Fruit fly (Drosophila melanogaster) whole organism, embryonic: ENCODE data around the gene CG11456.

Experiments
- Ada2b ChIP-seq: fragments of 200-800 bp; sonication (Bioruptor generic); IDR thresholded peaks from 2 replicates; pipeline ENCODE4 v1.3.6; 2022; ENCODE audit warnings: missing biosample characterization, missing genetic modification characterization
- CG10147 ChIP-seq: fragments of 200-800 bp; sonication (Bioruptor generic); optimal IDR thresholded peaks from 2 replicates; lab custom pipeline; 2019; ENCODE audit warnings: missing biosample characterization, mild to moderate bottlenecking, missing genetic modification characterization, moderate library complexity
- CG10366 ChIP-seq: fragments of 200-800 bp; sonication (Bioruptor generic); IDR thresholded peaks from 2 replicates; pipeline ENCODE4 v1.3.6; 2022; ENCODE audit warnings: missing biosample characterization, missing genetic modification characterization
- CG10979 ChIP-seq: fragments of 200-800 bp; sonication (Bioruptor generic); optimal IDR thresholded peaks from 2 replicates; lab custom pipeline; 2018; ENCODE audit warnings: missing biosample characterization, mild to moderate bottlenecking, missing genetic modification characterization, moderate library complexity
- CG11085 ChIP-seq: fragments of 200-800 bp; sonication (Bioruptor generic); IDR thresholded peaks from 2 replicates; pipeline ENCODE4 v1.3.6; 2022; ENCODE audit warnings: missing biosample characterization, missing genetic modification characterization
- CG15514 ChIP-seq: fragments of 200-800 bp; sonication (Bioruptor generic); optimal IDR thresholded peaks from 3 replicates; lab custom pipeline; 2017; ENCODE audit warnings: missing biosample characterization, missing genetic modification characterization, mild to moderate bottlenecking, moderate library complexity, missing genetic modification reagents
- CG17568 ChIP-seq: fragments of 200-800 bp; sonication (Bioruptor generic); optimal IDR thresholded peaks from 2 replicates; lab custom pipeline; 2018; ENCODE audit warnings: missing biosample characterization, mild to moderate bottlenecking, missing genetic modification characterization, moderate library complexity
- CG18262 ChIP-seq: fragments of 200-800 bp; optimal IDR thresholded peaks from 3 replicates; lab custom pipeline; 2019; ENCODE audit warnings: missing biosample characterization, mild to moderate bottlenecking, missing genetic modification characterization, moderate library complexity
- CG18476 ChIP-seq: fragments of 200-800 bp; sonication (Bioruptor generic); optimal IDR thresholded peaks from 2 replicates; lab custom pipeline; 2016; ENCODE audit warnings: missing biosample characterization, mild to moderate bottlenecking, missing genetic modification characterization
- CG18599 ChIP-seq: fragments of 200-800 bp; sonication (Bioruptor generic); optimal IDR thresholded peaks from 3 replicates; lab custom pipeline; 2017; ENCODE audit warnings: missing biosample characterization, missing genetic modification characterization, mild to moderate bottlenecking, moderate library complexity, missing genetic modification reagents
- CG2120 ChIP-seq: fragments of 200-800 bp; sonication (Bioruptor generic); optimal IDR thresholded peaks from 3 replicates; lab custom pipeline; 2016; ENCODE audit warnings: missing biosample characterization, missing genetic modification characterization
- CG2199 ChIP-seq: fragments of 200-800 bp; sonication (Bioruptor generic); IDR thresholded peaks from 3 replicates; pipeline ENCODE4 v1.3.6; 2022; ENCODE audit warnings: missing biosample characterization, missing genetic modification characterization
- CG31224 ChIP-seq: fragments of 200-800 bp; sonication (Bioruptor generic); IDR thresholded peaks from 2 replicates; pipeline ENCODE4 v1.3.6; 2022; ENCODE audit warnings: missing biosample characterization, missing genetic modification characterization
- CG32532 ChIP-seq: fragments of 200-800 bp; sonication (Bioruptor generic); IDR thresholded peaks from 2 replicates; pipeline ENCODE4 v1.3.6; 2022; ENCODE audit warnings: missing biosample characterization, missing genetic modification characterization
- CG6683 ChIP-seq: fragments of 200-800 bp; sonication (Bioruptor generic); optimal IDR thresholded peaks from 2 replicates; lab custom pipeline; 2017; ENCODE audit warnings: missing biosample characterization, mild to moderate bottlenecking, missing genetic modification characterization, missing genetic modification reagents
- CG6689 ChIP-seq: fragments of 200-800 bp; sonication (Bioruptor generic); IDR thresholded peaks from 2 replicates; pipeline ENCODE4 v1.3.6; 2022; ENCODE audit warnings: missing biosample characterization, missing genetic modification characterization
- CG7745 ChIP-seq: fragments of 200-800 bp; sonication (Bioruptor generic); optimal IDR thresholded peaks from 2 replicates; lab custom pipeline; 2018; ENCODE audit warnings: missing biosample characterization, mild to moderate bottlenecking, missing genetic modification characterization, moderate library complexity
- D ChIP-seq, 2 experiments: fragments of 200-800 bp in 1 of 2; fragments of >200 bp in 1 of 2; sonication (Bioruptor generic) in 1 of 2; optimal IDR thresholded peaks; 2 replicates in 1 of 2; 3 replicates in 1 of 2; lab custom pipeline; 2017; ENCODE audit warnings: mild to moderate bottlenecking in 1 of 2, missing biosample characterization in 1 of 2, missing genetic modification characterization in 1 of 2, missing genetic modification reagents in 1 of 2
- Dek ChIP-seq: fragments of 200-800 bp; sonication (Bioruptor generic); optimal IDR thresholded peaks from 3 replicates; lab custom pipeline; 2019; ENCODE audit warnings: missing biosample characterization, mild to moderate bottlenecking, missing genetic modification characterization, moderate library complexity
- Dll ChIP-seq: fragments of 200-800 bp; sonication (Bioruptor generic); IDR thresholded peaks from 4 replicates; pipeline ENCODE4 v1.3.6; 2022; ENCODE audit warnings: missing biosample characterization, missing genetic modification characterization; ENCODE audit not compliant: partially characterized antibody
- Drgx ChIP-seq: fragments of 200-800 bp; sonication (Bioruptor generic); IDR thresholded peaks from 2 replicates; pipeline ENCODE4 v1.3.6; 2022; ENCODE audit warnings: missing biosample characterization, missing genetic modification characterization
- Fer2 ChIP-seq: fragments of 200-800 bp; sonication (Bioruptor generic); optimal IDR thresholded peaks from 2 replicates; lab custom pipeline; 2018; ENCODE audit warnings: missing biosample characterization, mild to moderate bottlenecking, missing genetic modification characterization, moderate library complexity
- GATAe ChIP-seq: fragments of 200-800 bp; sonication (Bioruptor generic); conservative IDR thresholded peaks from 2 replicates; pipeline ENCODE4 v1.3.6; 2022; ENCODE audit warnings: missing biosample characterization, missing genetic modification characterization
- Hmr ChIP-seq: fragments of 200-800 bp; sonication (Bioruptor generic); optimal IDR thresholded peaks from 3 replicates; lab custom pipeline; 2017; ENCODE audit warnings: mild to moderate bottlenecking, missing biosample characterization, missing genetic modification reagents, missing genetic modification characterization
- Meics ChIP-seq: fragments of 200-800 bp; sonication (Bioruptor generic); optimal IDR thresholded peaks from 2 replicates; lab custom pipeline; 2017; ENCODE audit warnings: missing biosample characterization, mild to moderate bottlenecking, missing genetic modification characterization
- NfI ChIP-seq: fragments of 200-800 bp; sonication (Bioruptor generic); optimal IDR thresholded peaks from 3 replicates; lab custom pipeline; 2018; ENCODE audit warnings: missing biosample characterization, mild to moderate bottlenecking, missing genetic modification characterization, moderate library complexity
- Ptx1 ChIP-seq: fragments of 200-800 bp; sonication (Bioruptor generic); IDR thresholded peaks from 2 replicates; pipeline ENCODE4 v1.3.6; 2022; ENCODE audit warnings: missing biosample characterization, missing genetic modification characterization
- Stat92E ChIP-seq, 3 experiments: fragments of >200 bp in 2 of 3; fragments of 200-800 bp in 1 of 3; sonication (Bioruptor generic) in 1 of 3; optimal IDR thresholded peaks; 2 replicates each; lab custom pipeline; 2017 to 2019; ENCODE audit warnings: missing biosample characterization in 3 of 3, missing genetic modification characterization in 3 of 3, mild to moderate bottlenecking in 1 of 3, moderate library complexity in 1 of 3
- Vsx1 ChIP-seq: fragments of 200-800 bp; sonication (Bioruptor generic); optimal IDR thresholded peaks from 2 replicates; lab custom pipeline; 2017; ENCODE audit warnings: missing biosample characterization, mild to moderate bottlenecking, missing genetic modification characterization, missing genetic modification reagents
- Xbp1 ChIP-seq: fragments of 200-800 bp; sonication (Bioruptor generic); optimal IDR thresholded peaks from 3 replicates; lab custom pipeline; 2016; ENCODE audit warnings: missing biosample characterization, mild to moderate bottlenecking, missing genetic modification characterization
- ab ChIP-seq: fragments of 200-800 bp; sonication (Bioruptor generic); optimal IDR thresholded peaks from 2 replicates; lab custom pipeline; 2016; ENCODE audit warnings: missing biosample characterization, missing genetic modification characterization
- amos ChIP-seq: fragments of 200-800 bp; sonication (Bioruptor generic); IDR thresholded peaks from 2 replicates; pipeline ENCODE4 v1.3.6; 2022; ENCODE audit warnings: missing biosample characterization, missing genetic modification characterization; ENCODE audit not compliant: partially characterized antibody
- cg ChIP-seq: fragments of 200-800 bp; sonication (Bioruptor generic); optimal IDR thresholded peaks from 3 replicates; lab custom pipeline; 2019; ENCODE audit warnings: missing biosample characterization, mild to moderate bottlenecking, missing genetic modification characterization, moderate library complexity
- chif ChIP-seq, 2 experiments: fragments of 200-800 bp; sonication (Bioruptor generic); optimal IDR thresholded peaks; 3 replicates each; lab custom pipeline; 2016; ENCODE audit warnings: missing biosample characterization in 2 of 2, missing genetic modification characterization in 2 of 2
- cwo ChIP-seq: fragments of 200-800 bp; sonication (Bioruptor generic); optimal IDR thresholded peaks from 3 replicates; lab custom pipeline; 2017; ENCODE audit warnings: missing biosample characterization, missing genetic modification characterization, mild to moderate bottlenecking, moderate library complexity, missing genetic modification reagents
- dan ChIP-seq: fragments of 200-800 bp; sonication (Bioruptor generic); IDR thresholded peaks from 2 replicates; pipeline ENCODE4 v1.3.6; 2022; ENCODE audit warnings: missing biosample characterization, missing genetic modification characterization
- knrl ChIP-seq: fragments of 200-800 bp; sonication (Bioruptor generic); IDR thresholded peaks from 3 replicates; pipeline ENCODE4 v1.3.6; 2022; ENCODE audit warnings: missing biosample characterization, missing genetic modification characterization; ENCODE audit not compliant: partially characterized antibody
- mld ChIP-seq: fragments of 200-800 bp; sonication (Bioruptor generic); IDR thresholded peaks from 3 replicates; pipeline ENCODE4 v1.3.6; 2022; ENCODE audit warnings: missing biosample characterization, missing genetic modification characterization; ENCODE audit not compliant: partially characterized antibody
- nerfin-2 ChIP-seq: fragments of 200-800 bp; sonication (Bioruptor generic); IDR thresholded peaks from 2 replicates; pipeline ENCODE4 v1.3.6; 2022; ENCODE audit warnings: missing biosample characterization, missing genetic modification characterization; ENCODE audit not compliant: partially characterized antibody
- pan ChIP-seq, 4 experiments: fragments of >200 bp in 3 of 4; fragments of 200-800 bp in 1 of 4; sonication (Bioruptor generic) in 1 of 4; optimal IDR thresholded peaks in 3 of 4; IDR thresholded peaks in 1 of 4; 2 replicates each; pipeline versions ENCODE4 v1.3.6 to Lab custom; 2017 to 2022; ENCODE audit warnings: missing biosample characterization in 2 of 4, missing genetic modification characterization in 2 of 4, mixed read lengths in 1 of 4
- pfk ChIP-seq: fragments of 200-800 bp; sonication (Bioruptor generic); optimal IDR thresholded peaks from 2 replicates; lab custom pipeline; 2018; ENCODE audit warnings: missing biosample characterization, mild to moderate bottlenecking, missing genetic modification characterization, moderate library complexity
- prd ChIP-seq, 3 experiments: fragments of >200 bp in 2 of 3; fragments of 200-800 bp in 1 of 3; sonication (Bioruptor generic) in 1 of 3; optimal IDR thresholded peaks in 2 of 3; IDR thresholded peaks in 1 of 3; 2 replicates in 2 of 3; 3 replicates in 1 of 3; pipeline versions ENCODE4 v1.3.6 to Lab custom; 2017 to 2022; ENCODE audit warnings: missing biosample characterization in 1 of 3, missing genetic modification characterization in 1 of 3
- row ChIP-seq: fragments of 200-800 bp; sonication (Bioruptor generic); IDR thresholded peaks from 3 replicates; pipeline ENCODE4 v1.3.6; 2022; ENCODE audit warnings: missing biosample characterization, missing genetic modification characterization
- sens ChIP-seq: fragments of 200-800 bp; sonication (Bioruptor generic); peaks from one replicate; lab custom pipeline; 2016; ENCODE audit warnings: missing biosample characterization, missing genetic modification characterization
- trem ChIP-seq: fragments of 200-800 bp; optimal IDR thresholded peaks from 3 replicates; lab custom pipeline; 2019; ENCODE audit warnings: missing biosample characterization, mild to moderate bottlenecking, missing genetic modification characterization, moderate library complexity

CG11456 gene

dm6 chr3L:20837831-20838301 lies 3.9 kb upstream of the CG11456 start (continued):
- TF ChIP-seq Dll (GFP tag; lab: Robert Waterston, UW), result no peak
- no peak for TF ChIP-seq chif (GFP tag; optimal IDR thresholded peaks at IDR 0.05; lab: Kevin White, UChicago)
- TF ChIP-seq CG6683, result no peak
- no peak for TF ChIP-seq CG2199 (GFP tag; lab: Robert Waterston, UW)

DNA sequence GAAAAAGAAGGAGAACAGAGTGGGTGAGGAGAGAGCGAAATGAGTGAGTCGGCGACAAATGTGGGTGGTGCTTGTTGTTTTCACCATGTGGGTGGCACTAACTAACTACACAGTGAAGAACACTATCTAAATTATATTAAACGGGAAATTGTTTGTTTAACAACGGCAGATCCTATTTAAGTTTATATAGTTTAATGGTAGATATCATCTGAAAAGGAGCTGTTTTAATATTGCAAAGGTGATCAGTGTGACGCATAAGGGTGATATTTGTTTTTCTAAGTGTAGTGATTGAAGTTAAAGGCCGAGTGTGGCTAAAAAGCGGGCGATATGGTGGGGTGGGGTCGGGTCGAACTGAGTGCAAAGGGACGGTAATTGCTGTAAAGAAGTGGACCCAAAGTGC lies 6.8 kb downstream of the CG11456 start:
- TF ChIP-seq D (optimal IDR thresholded peaks at IDR 0.05; lab: Kevin White, UChicago) (no peak), D (GFP tag; optimal IDR thresholded peaks at IDR 0.05; lab: Kevin White, UChicago) (no peak), Fer2 (tag; lab: Kevin White, UChicago) (no peak), dan (GFP tag; lab: Robert Waterston, UW) (no peak), Meics (GFP tag; lab: Kevin White, UChicago) (peak; percentile 0), CG17568 (GFP tag; lab: Kevin White, UChicago) (no peak), CG11085 (GFP tag; lab: Robert Waterston, UW) (no peak), pfk (GFP tag; lab: Kevin White, UChicago) (no peak), ab (GFP tag; lab: Kevin White, UChicago) (no peak), GATAe (GFP tag; lab: Robert Waterston, UW) (0 out of 2 replicates have a peak, but pooled peaks have one; percentile 12), Stat92E (GFP tag; optimal IDR thresholded peaks at IDR 0.05; lab: Kevin White, UChicago) (no peak), nerfin-2 (GFP tag; lab: Robert Waterston, UW) (no peak), sens (GFP tag; lab: Kevin White, UChicago) (peak; percentile 44), CG18476 (no peak), Ada2b (peak; percentile 32; the same call in 1 of the 2 replicates), CG10979 (no peak), mld (no peak), CG31224 (no peak), cwo (GFP tag; lab: Kevin White, UChicago) (peak; percentile 28), Xbp1 (GFP tag; lab: Kevin White, UChicago) (no peak), CG6683 (no peak), Dek (tag; lab: Kevin White, UChicago) (no peak), Hmr (GFP tag; lab: Kevin White, UChicago) (peak; percentile 24), knrl (GFP tag; lab: Robert Waterston, UW) (no peak), CG10366 (GFP tag; lab: Robert Waterston, UW) (no peak), Drgx (no peak), CG7745 (no peak), cg (no peak), CG10147 (GFP tag; lab: Kevin White, UChicago) (no peak), NfI (peak; percentile 13), CG6689 (GFP tag; lab: Robert Waterston, UW) (0 out of 2 replicates have a peak, but pooled peaks have one; percentile 28), amos (no peak), CG15514 (GFP tag; lab: Kevin White, UChicago) (peak; percentile 17), CG32532 (0 out of 2 replicates have a peak, but pooled peaks have one; percentile 33), CG18599 (peak; percentile 70), prd (optimal IDR thresholded peaks at IDR 0.05; lab: Kevin White, UChicago) (no peak), prd (GFP tag; IDR thresholded peaks at IDR 0.05; lab: Robert Waterston, UW) (no peak), row (GFP tag; lab: Robert Waterston, UW) (0 out of 3 replicates have a peak, but pooled peaks have one; percentile 26), Vsx1 (GFP tag; lab: Kevin White, UChicago) (no peak), Ptx1 (GFP tag; lab: Robert Waterston, UW) (0 out of 2 replicates have a peak, but pooled peaks have one; percentile 39), pan (optimal IDR thresholded peaks at IDR 0.05; lab: Kevin White, UChicago) (no peak), pan (GFP tag; optimal IDR thresholded peaks at IDR 0.05 in 1 of 2, IDR thresholded peaks at IDR 0.05 in 1 of 2) (no peak), trem (no peak), CG2120 (GFP tag; lab: Kevin White, UChicago) (no peak), CG18262 (no peak)
